Fruit fly (Drosophila melanogaster) whole organism, embryonic: Measurements from ENCODE around the gene stas.
A peak's percentile ranks its signal among the peaks of the same experiment; 100 is the strongest.

ENCODE experiments used
- Aef1 ChIP-seq: fragments of 200-800 bp; sonication (Bioruptor generic); IDR thresholded peaks from 3 replicates; pipeline ENCODE4 v1.3.6; 2022; ENCODE audit warnings: missing biosample characterization, missing genetic modification characterization
- CG10267 ChIP-seq: fragments of 200-800 bp; sonication (Bioruptor generic); optimal IDR thresholded peaks from 2 replicates; lab custom pipeline; 2018; ENCODE audit warnings: missing biosample characterization, mild to moderate bottlenecking, missing genetic modification characterization, moderate library complexity
- CG10431 ChIP-seq: fragments of 200-800 bp; sonication (Bioruptor generic); optimal IDR thresholded peaks from 3 replicates; lab custom pipeline; 2018; ENCODE audit warnings: missing biosample characterization, mild to moderate bottlenecking, missing genetic modification characterization
- CG15269 ChIP-seq: fragments of 200-800 bp; sonication (Bioruptor generic); optimal IDR thresholded peaks from 2 replicates; lab custom pipeline; 2018; ENCODE audit warnings: missing biosample characterization, mild to moderate bottlenecking, missing genetic modification characterization, moderate library complexity
- CG1602 ChIP-seq: fragments of 200-800 bp; sonication (Bioruptor generic); optimal IDR thresholded peaks from 3 replicates; lab custom pipeline; 2016; ENCODE audit warnings: missing biosample characterization, missing genetic modification characterization
- CG16779 ChIP-seq: fragments of 200-800 bp; sonication (Bioruptor generic); IDR thresholded peaks from 2 replicates; pipeline ENCODE4 v1.3.6; 2022; ENCODE audit warnings: missing biosample characterization, missing genetic modification characterization
- CG17568 ChIP-seq: fragments of 200-800 bp; sonication (Bioruptor generic); optimal IDR thresholded peaks from 2 replicates; lab custom pipeline; 2018; ENCODE audit warnings: missing biosample characterization, mild to moderate bottlenecking, missing genetic modification characterization, moderate library complexity
- CG3163 ChIP-seq: fragments of 200-800 bp; sonication (Bioruptor generic); optimal IDR thresholded peaks from 3 replicates; lab custom pipeline; 2016; ENCODE audit warnings: missing biosample characterization, missing genetic modification characterization
- CG32767 ChIP-seq: fragments of 200-800 bp; sonication (Bioruptor generic); IDR thresholded peaks from 2 replicates; pipeline ENCODE4 v1.3.6; 2022; ENCODE audit warnings: missing biosample characterization, missing genetic modification characterization
- CG32772 ChIP-seq: fragments of 200-800 bp; sonication (Bioruptor generic); IDR thresholded peaks from 2 replicates; pipeline ENCODE4 v1.3.6; 2022; ENCODE audit warnings: missing biosample characterization, missing genetic modification characterization
- CG33213 ChIP-seq: fragments of 200-800 bp; sonication (Bioruptor generic); optimal IDR thresholded peaks from 3 replicates; lab custom pipeline; 2016; ENCODE audit warnings: missing biosample characterization, missing genetic modification characterization
- CG4328 ChIP-seq: fragments of 200-800 bp; sonication (Bioruptor generic); optimal IDR thresholded peaks from 3 replicates; lab custom pipeline; 2017; ENCODE audit warnings: missing biosample characterization, missing genetic modification reagents, missing genetic modification characterization
- CG4820 ChIP-seq: fragments of 200-800 bp; sonication (Bioruptor generic); optimal IDR thresholded peaks from 3 replicates; lab custom pipeline; 2016; ENCODE audit warnings: missing biosample characterization, missing genetic modification characterization
- CG7745 ChIP-seq: fragments of 200-800 bp; sonication (Bioruptor generic); optimal IDR thresholded peaks from 2 replicates; lab custom pipeline; 2018; ENCODE audit warnings: missing biosample characterization, mild to moderate bottlenecking, missing genetic modification characterization, moderate library complexity
- CG8388 ChIP-seq: fragments of 200-800 bp; sonication (Bioruptor generic); optimal IDR thresholded peaks from 2 replicates; lab custom pipeline; 2019; ENCODE audit warnings: missing biosample characterization, mild to moderate bottlenecking, missing genetic modification characterization, moderate library complexity
- CG9727 ChIP-seq: fragments of 200-800 bp; sonication (Bioruptor generic); optimal IDR thresholded peaks from 3 replicates; lab custom pipeline; 2017; ENCODE audit warnings: missing biosample characterization, mild to moderate bottlenecking, missing genetic modification characterization
- CkIIα-i1 ChIP-seq: fragments of 200-800 bp; sonication (Bioruptor generic); IDR thresholded peaks from 2 replicates; pipeline ENCODE4 v1.3.6; 2022; ENCODE audit warnings: missing biosample characterization, missing genetic modification characterization
- CrebB ChIP-seq: fragments of 200-800 bp; sonication (Bioruptor generic); optimal IDR thresholded peaks from 3 replicates; lab custom pipeline; 2018; ENCODE audit warnings: missing biosample characterization, mild to moderate bottlenecking, missing genetic modification characterization
- HLH4C ChIP-seq: fragments of 200-800 bp; sonication (Bioruptor generic); IDR thresholded peaks from 3 replicates; pipeline ENCODE4 v1.3.6; 2022; ENCODE audit warnings: missing biosample characterization, missing genetic modification characterization; ENCODE audit not compliant: partially characterized antibody
- Hand ChIP-seq: fragments of 200-800 bp; sonication (Bioruptor generic); optimal IDR thresholded peaks from 2 replicates; lab custom pipeline; 2017; ENCODE audit warnings: mild to moderate bottlenecking, missing biosample characterization, missing genetic modification reagents, missing genetic modification characterization
- Lhr ChIP-seq: fragments of 200-800 bp; sonication (Bioruptor generic); optimal IDR thresholded peaks from 3 replicates; lab custom pipeline; 2017; ENCODE audit warnings: mild to moderate bottlenecking, missing biosample characterization, missing genetic modification reagents, missing genetic modification characterization
- MBD-R2 ChIP-seq: fragments of 200-800 bp; sonication (Bioruptor generic); IDR thresholded peaks from 2 replicates; pipeline ENCODE4 v1.3.6; 2022; ENCODE audit warnings: missing biosample characterization, missing genetic modification characterization
- NC2β ChIP-seq: fragments of 200-800 bp; sonication (Bioruptor generic); optimal IDR thresholded peaks from 2 replicates; lab custom pipeline; 2016; ENCODE audit warnings: missing biosample characterization, missing genetic modification characterization
- Sin3A ChIP-seq: fragments of >200 bp; optimal IDR thresholded peaks from 2 replicates; lab custom pipeline; 2018
- Trl ChIP-seq, 3 experiments: fragments of >200 bp in 2 of 3; fragments of 200-800 bp in 1 of 3; sonication (Bioruptor generic) in 1 of 3; optimal IDR thresholded peaks; 2 replicates in 1 of 3; 3 replicates in 2 of 3; lab custom pipeline; 2016 to 2017; ENCODE audit warnings: missing biosample characterization in 1 of 3, missing genetic modification characterization in 1 of 3
- abd-A ChIP-seq: fragments of 200-800 bp; sonication (Bioruptor generic); optimal IDR thresholded peaks from 3 replicates; lab custom pipeline; 2019; ENCODE audit warnings: missing biosample characterization, mild to moderate bottlenecking, missing genetic modification characterization, moderate library complexity
- ato ChIP-seq: fragments of 200-800 bp; sonication (Bioruptor generic); IDR thresholded peaks from 2 replicates; pipeline ENCODE4 v1.3.6; 2022; ENCODE audit warnings: missing biosample characterization, missing genetic modification characterization; ENCODE audit not compliant: partially characterized antibody
- bbx ChIP-seq: fragments of 200-800 bp; sonication (Bioruptor generic); IDR thresholded peaks from 2 replicates; pipeline ENCODE4 v1.3.6; 2022; ENCODE audit warnings: missing biosample characterization, missing genetic modification characterization; ENCODE audit not compliant: partially characterized antibody
- bowl ChIP-seq: fragments of 200-800 bp; sonication (Bioruptor generic); IDR thresholded peaks from 2 replicates; pipeline ENCODE4 v1.3.6; 2022; ENCODE audit warnings: missing biosample characterization, missing genetic modification characterization
- bsh ChIP-seq, 2 experiments: fragments of 200-800 bp; sonication (Bioruptor generic); optimal IDR thresholded peaks; 2 replicates each; lab custom pipeline; 2017 to 2018; ENCODE audit warnings: mild to moderate bottlenecking in 2 of 2, missing biosample characterization in 2 of 2, missing genetic modification characterization in 2 of 2, moderate library complexity in 1 of 2
- btn ChIP-seq: fragments of 200-800 bp; sonication (Bioruptor generic); optimal IDR thresholded peaks from 2 replicates; lab custom pipeline; 2016; ENCODE audit warnings: missing biosample characterization, missing genetic modification characterization
- chm ChIP-seq: fragments of 200-800 bp; sonication (Bioruptor generic); IDR thresholded peaks from 2 replicates; pipeline ENCODE4 v1.3.6; 2022; ENCODE audit warnings: missing biosample characterization, missing genetic modification characterization
- danr ChIP-seq: fragments of 200-800 bp; sonication (Bioruptor generic); IDR thresholded peaks from 2 replicates; pipeline ENCODE4 v1.3.6; 2022; ENCODE audit warnings: missing biosample characterization, missing genetic modification characterization
- disco-r ChIP-seq: fragments of 200-800 bp; sonication (Bioruptor generic); optimal IDR thresholded peaks from 2 replicates; lab custom pipeline; 2016; ENCODE audit warnings: missing biosample characterization, missing genetic modification characterization
- dysf ChIP-seq: fragments of 200-800 bp; sonication (Bioruptor generic); IDR thresholded peaks from 3 replicates; pipeline ENCODE4 v1.3.6; 2022; ENCODE audit warnings: missing biosample characterization, missing genetic modification characterization
- fd3F ChIP-seq: fragments of 200-800 bp; sonication (Bioruptor generic); optimal IDR thresholded peaks from 2 replicates; lab custom pipeline; 2018; ENCODE audit warnings: missing biosample characterization, mild to moderate bottlenecking, missing genetic modification characterization, moderate library complexity
- grn ChIP-seq: fragments of 200-800 bp; sonication (Bioruptor generic); optimal IDR thresholded peaks from 3 replicates; lab custom pipeline; 2017; ENCODE audit warnings: missing biosample characterization, missing genetic modification characterization
- gsb-n ChIP-seq: fragments of 200-800 bp; sonication (Bioruptor generic); optimal IDR thresholded peaks from 3 replicates; lab custom pipeline; 2018; ENCODE audit warnings: missing biosample characterization, mild to moderate bottlenecking, missing genetic modification characterization
- ham ChIP-seq: fragments of 200-800 bp; sonication (Bioruptor generic); IDR thresholded peaks from 2 replicates; pipeline ENCODE4 v1.3.6; 2022; ENCODE audit warnings: missing biosample characterization, missing genetic modification characterization
- hb ChIP-seq: fragments of 200-800 bp; sonication (Bioruptor generic); IDR thresholded peaks from 3 replicates; pipeline ENCODE4 v1.3.6; 2022; ENCODE audit warnings: missing biosample characterization, missing genetic modification characterization; ENCODE audit not compliant: partially characterized antibody
- kni ChIP-seq: fragments of 200-800 bp; sonication (Bioruptor generic); optimal IDR thresholded peaks from 3 replicates; lab custom pipeline; 2017; ENCODE audit warnings: mild to moderate bottlenecking, missing biosample characterization, missing genetic modification reagents, missing genetic modification characterization
- oc ChIP-seq: fragments of 200-800 bp; sonication (Bioruptor generic); optimal IDR thresholded peaks from 2 replicates; lab custom pipeline; 2018; ENCODE audit warnings: missing biosample characterization, mild to moderate bottlenecking, missing genetic modification characterization, moderate library complexity
- sd ChIP-seq: fragments of 200-800 bp; sonication (Bioruptor generic); optimal IDR thresholded peaks from 3 replicates; lab custom pipeline; 2018; ENCODE audit warnings: missing biosample characterization, mild to moderate bottlenecking, missing genetic modification characterization, moderate library complexity
- sens-2 ChIP-seq: fragments of 200-800 bp; sonication (Bioruptor generic); IDR thresholded peaks from 2 replicates; pipeline ENCODE4 v1.3.6; 2022; ENCODE audit warnings: missing biosample characterization, missing genetic modification characterization
- sima ChIP-seq: fragments of 200-800 bp; sonication (Bioruptor generic); optimal IDR thresholded peaks from 2 replicates; lab custom pipeline; 2016; ENCODE audit warnings: missing biosample characterization, missing genetic modification characterization
- slou ChIP-seq: fragments of 200-800 bp; sonication (Bioruptor generic); optimal IDR thresholded peaks from 3 replicates; lab custom pipeline; 2016; ENCODE audit warnings: missing biosample characterization, missing genetic modification characterization
- sr ChIP-seq: fragments of 200-800 bp; sonication (Bioruptor generic); IDR thresholded peaks from 3 replicates; pipeline ENCODE4 v1.3.6; 2022; ENCODE audit warnings: missing biosample characterization, missing genetic modification characterization
- ssp ChIP-seq: fragments of 200-800 bp; sonication (Bioruptor generic); IDR thresholded peaks from 2 replicates; pipeline ENCODE4 v1.3.6; 2022; ENCODE audit warnings: missing biosample characterization, missing genetic modification characterization
- tgo ChIP-seq: fragments of 200-800 bp; sonication (Bioruptor generic); IDR thresholded peaks from 3 replicates; pipeline ENCODE4 v1.3.6; 2022; ENCODE audit warnings: missing biosample characterization, missing genetic modification characterization
- ttk ChIP-seq: fragments of 200-800 bp; sonication (Bioruptor generic); IDR thresholded peaks from 2 replicates; pipeline ENCODE4 v2.1.2; 2022; ENCODE audit warnings: missing biosample characterization, missing genetic modification characterization
- wdn ChIP-seq: fragments of 200-800 bp; sonication (Bioruptor generic); IDR thresholded peaks from 2 replicates; pipeline ENCODE4 v1.3.6; 2022; ENCODE audit warnings: missing biosample characterization, missing genetic modification characterization

Gene stas

dm6 chrX:17599330-17599729 is 28.4 kb downstream of the stas start, which contains the start of gene X11L (continued):
- TF ChIP-seq oc (tag; lab: Kevin White, UChicago) (no peak), kni (no peak), CG10267 (tag; lab: Kevin White, UChicago) (peak; percentile 95), dysf (GFP tag; lab: Robert Waterston, UW) (peak; percentile 68), CkIIα-i1 (GFP tag; lab: Robert Waterston, UW) (no peak), NC2β (GFP tag; lab: Kevin White, UChicago) (peak; percentile 68), CG33213 (GFP tag; lab: Kevin White, UChicago) (peak; percentile 76), gsb-n (no peak), bsh (GFP tag; optimal IDR thresholded peaks at IDR 0.05; lab: Kevin White, UChicago) (peak in 1 of 2 experiments; percentile 56), danr (GFP tag; lab: Robert Waterston, UW) (no peak), grn (GFP tag; lab: Kevin White, UChicago) (no peak), abd-A (tag; lab: Kevin White, UChicago) (no peak), CG10431 (no peak), CG7745 (tag; lab: Kevin White, UChicago) (no peak), fd3F (GFP tag; lab: Kevin White, UChicago) (no peak), wdn (GFP tag; lab: Robert Waterston, UW) (0 out of 2 replicates have a peak, but pooled peaks have one; percentile 42), CG32767 (GFP tag; lab: Robert Waterston, UW) (no peak), CG16779 (GFP tag; lab: Robert Waterston, UW) (0 out of 2 replicates have a peak, but pooled peaks have one; percentile 51), slou (GFP tag; lab: Kevin White, UChicago) (peak; percentile 29), Sin3A (lab: Kevin White, UChicago) (peak; percentile 65), CrebB (tag; lab: Kevin White, UChicago) (peak; percentile 44), sima (GFP tag; lab: Kevin White, UChicago) (no peak), chm (no peak), Trl (optimal IDR thresholded peaks at IDR 0.05; lab: Kevin White, UChicago) (no peak), Trl (GFP tag; optimal IDR thresholded peaks at IDR 0.05; lab: Kevin White, UChicago) (peak; percentile 77), sd (tag; lab: Kevin White, UChicago) (no peak), CG9727 (GFP tag; lab: Kevin White, UChicago) (peak; percentile 59), sr (GFP tag; lab: Robert Waterston, UW) (0 out of 3 replicates have a peak, but pooled peaks have one; percentile 10), Lhr (GFP tag; lab: Kevin White, UChicago) (peak; percentile 36), sens-2 (GFP tag; lab: Robert Waterston, UW) (no peak), CG4820 (GFP tag; lab: Kevin White, UChicago) (peak; percentile 65), CG3163 (peak; percentile 56), CG1602 (GFP tag; lab: Kevin White, UChicago) (peak; percentile 55), btn (GFP tag; lab: Kevin White, UChicago) (peak; percentile 55), HLH4C (GFP tag; lab: Robert Waterston, UW) (peak; percentile 90), CG8388 (GFP tag; lab: Kevin White, UChicago) (no peak), CG4328 (no peak), ato (GFP tag; lab: Robert Waterston, UW) (peak; percentile 90), CG32772 (peak; percentile 19; the same call in 1 of the 2 replicates), Aef1 (GFP tag; lab: Robert Waterston, UW) (peak; percentile 29; the same call in 1 of the 3 replicates), disco-r (GFP tag; lab: Kevin White, UChicago) (no peak), CG15269 (no peak), MBD-R2 (GFP tag; lab: Robert Waterston, UW) (peak; percentile 83), Hand (GFP tag; lab: Kevin White, UChicago) (no peak), hb (GFP tag; lab: Robert Waterston, UW) (peak; percentile 85), tgo (GFP tag; lab: Robert Waterston, UW) (peak; percentile 58), ham (GFP tag; lab: Robert Waterston, UW) (no peak), ssp (peak; percentile 52; the same call in 1 of the 2 replicates), bbx (peak; percentile 89), bowl (no peak), ttk (GFP tag; lab: Robert Waterston, UW) (0 out of 2 replicates have a peak, but pooled peaks have one; percentile 27), CG17568 (GFP tag; lab: Kevin White, UChicago) (no peak)
